Worm (Caenorhabditis elegans) whole organism, young adult: Measurements from ENCODE around the gene hrg-5.

Experiments
- B0019.2 ChIP-seq: fragments of 200-800 bp; sonication (Bioruptor generic); conservative IDR thresholded peaks from 2 replicates; pipeline ENCODE4 v1.3.6; 2022; ENCODE audit warnings: missing genetic modification reagents, missing genetic modification characterization, missing compliant biosample characterization
- D2030.7 ChIP-seq: fragments of 200-800 bp; sonication (Bioruptor generic); IDR thresholded peaks from 2 replicates; pipeline ENCODE4 v1.3.6; 2022; ENCODE audit warnings: missing genetic modification reagents, missing genetic modification characterization, missing compliant biosample characterization
- F33H1.4 ChIP-seq: fragments of 200-800 bp; sonication (Bioruptor generic); IDR thresholded peaks from 2 replicates; pipeline ENCODE4 v1.3.6; 2022; ENCODE audit warnings: missing genetic modification reagents, missing genetic modification characterization, missing compliant biosample characterization
- K12H6.12 ChIP-seq: fragments of 200-800 bp; sonication (Bioruptor generic); optimal IDR thresholded peaks from 2 replicates; lab custom pipeline; 2018; ENCODE audit warnings: mild to moderate bottlenecking, missing genetic modification characterization, missing compliant biosample characterization
- Y56A3A.18 ChIP-seq: fragments of 200-800 bp; sonication (Bioruptor generic); IDR thresholded peaks from 2 replicates; pipeline ENCODE4 v1.3.6; 2022; ENCODE audit warnings: missing genetic modification reagents, missing genetic modification characterization, missing compliant biosample characterization
- ama-1 ChIP-seq, 3 experiments: fragments of 150-350 bp in 1 of 3; sonication (generic microtip) in 2 of 3; optimal IDR thresholded peaks; 2 replicates each; lab custom pipeline; 2014 to 2018; ENCODE audit warnings: missing biosample characterization in 2 of 3, missing genetic modification characterization in 2 of 3, missing genetic modification reagents in 2 of 3
- attf-3 ChIP-seq: fragments of 200-800 bp; sonication (Bioruptor generic); conservative IDR thresholded peaks from 2 replicates; pipeline ENCODE4 v1.3.6; 2022; ENCODE audit warnings: missing genetic modification reagents, missing genetic modification characterization, missing compliant biosample characterization
- attf-6 ChIP-seq: fragments of 200-800 bp; sonication (Bioruptor generic); IDR thresholded peaks from 2 replicates; pipeline ENCODE4 v1.3.6; 2022; ENCODE audit warnings: missing genetic modification reagents, missing genetic modification characterization, missing compliant biosample characterization
- cebp-1 ChIP-seq, 2 experiments: fragments of 200-800 bp in 1 of 2; sonication (Bioruptor generic) in 1 of 2; sonication (generic microtip) in 1 of 2; IDR thresholded peaks in 1 of 2; optimal IDR thresholded peaks in 1 of 2; 2 replicates each; pipeline versions ENCODE4 v1.3.6 to Lab custom; 2017 to 2022; ENCODE audit warnings: missing compliant biosample characterization in 2 of 2, missing genetic modification characterization in 2 of 2, mild to moderate bottlenecking in 1 of 2, missing genetic modification reagents in 1 of 2, moderate library complexity in 1 of 2
- ceh-58 ChIP-seq: fragments of 200-800 bp; sonication (Bioruptor generic); IDR thresholded peaks from 2 replicates; pipeline ENCODE4 v1.3.6; 2022; ENCODE audit warnings: missing genetic modification characterization, missing compliant biosample characterization
- ceh-91 ChIP-seq: fragments of 200-800 bp; sonication (Bioruptor generic); IDR thresholded peaks from 2 replicates; pipeline ENCODE4 v1.3.6; 2022; ENCODE audit warnings: missing genetic modification reagents, missing genetic modification characterization, missing compliant biosample characterization
- die-1 ChIP-seq: sonication (generic microtip); optimal IDR thresholded peaks from 2 replicates; lab custom pipeline; 2016; ENCODE audit warnings: missing genotype, mild to moderate bottlenecking, missing genetic modification characterization, missing compliant biosample characterization
- dpff-1 ChIP-seq: sonication (generic microtip); optimal IDR thresholded peaks from 2 replicates; lab custom pipeline; 2017; ENCODE audit warnings: mild to moderate bottlenecking, missing genetic modification characterization, missing compliant biosample characterization
- efl-1 ChIP-seq: fragments of 150-350 bp; optimal IDR thresholded peaks from 2 replicates; lab custom pipeline; 2014; ENCODE audit warnings: missing biosample characterization, missing genetic modification reagents, missing genetic modification characterization
- egrh-3 ChIP-seq: fragments of 200-800 bp; sonication (Bioruptor generic); IDR thresholded peaks from 2 replicates; pipeline ENCODE4 v1.3.6; 2022; ENCODE audit warnings: missing genetic modification reagents, missing genetic modification characterization, missing compliant biosample characterization
- hmg-1.2 ChIP-seq: fragments of 200-800 bp; sonication (Bioruptor generic); IDR thresholded peaks from 2 replicates; pipeline ENCODE4 v1.3.6; 2022; ENCODE audit warnings: missing genetic modification reagents, missing genetic modification characterization, missing compliant biosample characterization
- hsf-1 ChIP-seq: fragments of 200-800 bp; sonication (Bioruptor generic); IDR thresholded peaks from 2 replicates; pipeline ENCODE4 v1.3.6; 2022; ENCODE audit warnings: missing genetic modification reagents, missing genetic modification characterization, missing compliant biosample characterization
- lag-1 ChIP-seq: fragments of 200-800 bp; sonication (Bioruptor generic); IDR thresholded peaks from 2 replicates; pipeline ENCODE4 v1.3.6; 2022; ENCODE audit warnings: missing genetic modification reagents, missing genetic modification characterization, missing compliant biosample characterization
- lin-26 ChIP-seq: fragments of 200-800 bp; sonication (Bioruptor generic); IDR thresholded peaks from 2 replicates; pipeline ENCODE4 v1.3.6; 2022; ENCODE audit warnings: missing genetic modification reagents, missing genetic modification characterization, missing compliant biosample characterization
- lsl-1 ChIP-seq: fragments of 200-800 bp; sonication (Bioruptor generic); optimal IDR thresholded peaks from 2 replicates; lab custom pipeline; 2018; ENCODE audit warnings: mild to moderate bottlenecking, missing genetic modification characterization, moderate library complexity, missing compliant biosample characterization
- lsy-27 ChIP-seq: sonication (generic microtip); optimal IDR thresholded peaks from 2 replicates; lab custom pipeline; 2017; ENCODE audit warnings: missing genetic modification characterization, mild to moderate bottlenecking, missing compliant biosample characterization, antibody characterized with exemption, missing genotype, borderline replicate concordance; ENCODE audit not compliant: insufficient read depth
- madf-6 ChIP-seq: fragments of 200-800 bp; sonication (Bioruptor generic); IDR thresholded peaks from 2 replicates; pipeline ENCODE4 v1.3.6; 2022; ENCODE audit warnings: missing genetic modification reagents, missing genetic modification characterization, missing compliant biosample characterization
- madf-8 ChIP-seq: fragments of 200-800 bp; sonication (Bioruptor generic); conservative IDR thresholded peaks from 2 replicates; pipeline ENCODE4 v1.3.6; 2022; ENCODE audit warnings: missing genetic modification reagents, missing genetic modification characterization, missing compliant biosample characterization
- pbrm-1 ChIP-seq: fragments of 200-800 bp; sonication (Bioruptor generic); IDR thresholded peaks from 2 replicates; pipeline ENCODE4 v1.3.6; 2022; ENCODE audit warnings: missing genetic modification reagents, missing genetic modification characterization, missing compliant biosample characterization
- rcor-1 ChIP-seq: fragments of 200-800 bp; sonication (Bioruptor generic); IDR thresholded peaks from 2 replicates; pipeline ENCODE4 v1.3.6; 2022; ENCODE audit warnings: missing genetic modification reagents, missing genetic modification characterization, missing compliant biosample characterization
- rpc-1 ChIP-seq, 2 experiments: fragments of 150-350 bp in 1 of 2; sonication (generic microtip) in 1 of 2; optimal IDR thresholded peaks; 2 replicates each; lab custom pipeline; 2014 to 2018; ENCODE audit warnings: missing biosample characterization in 1 of 2, missing genetic modification characterization in 1 of 2, missing genetic modification reagents in 1 of 2, missing genotype in 1 of 2
- snpc-1.1 ChIP-seq: sonication (generic microtip); optimal IDR thresholded peaks from 2 replicates; lab custom pipeline; 2017; ENCODE audit warnings: missing genetic modification characterization, mild to moderate bottlenecking, missing compliant biosample characterization, antibody characterized with exemption, moderate library complexity, missing genotype, missing genetic modification reagents; ENCODE audit not compliant: insufficient read depth
- xnd-1 ChIP-seq: sonication (generic microtip); optimal IDR thresholded peaks from 2 replicates; lab custom pipeline; 2016; ENCODE audit warnings: missing genotype, missing genetic modification reagents, missing genetic modification characterization, missing compliant biosample characterization
- zfh-2 ChIP-seq: fragments of 200-800 bp; sonication (Bioruptor generic); conservative IDR thresholded peaks from 2 replicates; pipeline ENCODE4 v1.3.6; 2022; ENCODE audit warnings: missing genetic modification reagents, missing genetic modification characterization, missing compliant biosample characterization
- ztf-26 ChIP-seq: sonication (generic microtip); optimal IDR thresholded peaks from 2 replicates; lab custom pipeline; 2017; ENCODE audit warnings: missing genetic modification characterization, missing compliant biosample characterization
- ztf-28 ChIP-seq: fragments of 200-800 bp; sonication (Bioruptor generic); IDR thresholded peaks from 2 replicates; pipeline ENCODE4 v1.3.6; 2022; ENCODE audit warnings: missing genetic modification reagents, missing genetic modification characterization, missing compliant biosample characterization

The hrg-5 gene

DNA sequence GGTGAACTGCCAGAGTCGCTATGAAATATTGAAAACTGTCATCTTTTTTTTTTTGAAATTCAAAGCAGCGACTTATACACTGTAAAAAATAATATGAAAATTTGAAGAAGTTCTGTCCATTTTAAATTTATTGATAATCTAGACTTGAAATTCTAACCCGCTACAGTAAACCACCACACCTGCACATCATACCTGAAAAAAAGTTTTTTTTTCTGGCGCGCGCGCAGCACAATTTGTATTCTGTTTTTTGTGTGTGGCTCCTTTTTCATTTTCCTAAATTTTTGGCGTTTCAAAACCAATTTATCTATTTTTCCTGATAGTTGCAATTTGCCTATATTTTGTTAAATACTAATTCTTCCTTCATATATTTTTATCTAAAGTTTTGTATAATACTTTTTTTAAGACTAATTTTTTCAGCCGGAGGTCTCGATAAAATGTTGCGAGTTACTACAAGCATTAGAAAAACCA lies 43.6 kb downstream of the hrg-5 start, which contains the start of gene cyb-2.1:
TSS of gene cyb-2.1 (plus strand) at position 418 of the 468 bp plus-strand sequence.
- TF ChIP-seq F33H1.4 (peak; percentile 71), die-1 (tag; lab: Kevin White, UChicago) (no peak), ceh-91 (GFP tag; lab: Robert Waterston, UW) (peak; percentile 69), lsl-1 (GFP tag; lab: Kevin White, UChicago) (peak; percentile 84), pbrm-1 (GFP tag; lab: Robert Waterston, UW) (no peak), hmg-1.2 (peak; percentile 18; the same call in 1 of the 2 replicates), dpff-1 (tag; lab: Kevin White, UChicago) (no peak), D2030.7 (GFP tag; lab: Robert Waterston, UW) (peak; percentile 55), madf-8 (GFP tag; lab: Robert Waterston, UW) (peak; percentile 96), hsf-1 (GFP tag; lab: Robert Waterston, UW) (0 out of 2 replicates have a peak, but pooled peaks have one; percentile 31), madf-6 (peak; percentile 98), egrh-3 (GFP tag; lab: Robert Waterston, UW) (no peak), lin-26 (GFP tag; lab: Robert Waterston, UW) (no peak), rcor-1 (GFP tag; lab: Robert Waterston, UW) (peak; percentile 43; the same call in 1 of the 2 replicates), efl-1 (peak; percentile 59), ama-1 (optimal IDR thresholded peaks at IDR 0.05; lab: Kevin White, UChicago) (no peak), ama-1 (GFP tag; optimal IDR thresholded peaks at IDR 0.05; lab: Kevin White, UChicago) (no peak), xnd-1 (tag; lab: Kevin White, UChicago) (peak; percentile 84), ztf-28 (no peak)

DNA sequence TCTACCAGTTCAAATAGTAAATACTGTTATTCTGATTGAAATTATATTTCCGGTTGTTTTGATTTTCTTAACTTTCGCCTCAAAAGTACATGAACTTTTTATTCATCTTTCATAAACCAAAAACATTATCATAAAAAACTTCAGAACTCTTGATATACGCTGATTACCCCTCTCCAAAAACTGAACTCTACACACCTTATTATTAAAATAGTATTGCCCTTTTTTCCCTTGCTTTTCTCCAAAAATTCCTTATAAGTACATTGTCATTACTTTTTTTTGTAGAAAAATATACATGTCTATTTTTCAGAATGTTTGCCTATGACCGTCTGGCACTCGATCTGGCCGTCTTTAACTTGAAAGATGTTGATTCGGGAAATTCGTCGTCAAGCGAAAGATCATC lies 47.5 kb downstream of the hrg-5 start, which contains the start of gene Y43E12A.2:
TSS of gene Y43E12A.2 (plus strand) at position 301 of the 400 bp plus-strand sequence.
- no peak for TF ChIP-seq B0019.2
- no peak for TF ChIP-seq attf-3 (GFP tag; lab: Robert Waterston, UW)
- no peak for TF ChIP-seq snpc-1.1

DNA sequence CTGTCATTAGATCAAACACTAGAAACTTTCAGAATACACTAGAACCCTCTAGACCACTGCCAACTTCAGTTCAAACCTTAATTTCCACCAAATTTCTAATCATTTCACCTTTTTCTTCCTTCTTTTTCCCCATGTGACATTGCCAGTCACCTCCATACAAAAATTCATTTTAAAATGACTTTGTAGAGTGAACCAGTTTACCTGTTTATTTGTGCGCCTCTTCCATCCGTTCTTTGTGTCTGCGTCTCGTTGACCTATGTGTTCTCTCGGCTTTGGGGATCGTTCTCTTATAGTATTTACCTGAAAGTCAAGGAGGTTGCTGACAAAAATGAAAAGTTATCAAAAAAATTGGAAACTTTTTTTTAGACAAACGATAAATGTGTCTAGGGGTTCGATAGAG lies 48.6 kb downstream of the hrg-5 start:
- TF ChIP-seq lag-1 (GFP tag; lab: Robert Waterston, UW) = no peak
- TF ChIP-seq hsf-1 (GFP tag; lab: Robert Waterston, UW) = peak; percentile 83
- peak; percentile 46; the same call in 1 of the 2 replicates for TF ChIP-seq hmg-1.2
- TF ChIP-seq ceh-58 = no peak
- TF ChIP-seq rpc-1 (optimal IDR thresholded peaks at IDR 0.05; lab: Kevin White, UChicago) = peak; percentile 24
- no peak for TF ChIP-seq rpc-1 (tag; optimal IDR thresholded peaks at IDR 0.05; lab: Kevin White, UChicago)
- no peak for TF ChIP-seq attf-6

DNA sequence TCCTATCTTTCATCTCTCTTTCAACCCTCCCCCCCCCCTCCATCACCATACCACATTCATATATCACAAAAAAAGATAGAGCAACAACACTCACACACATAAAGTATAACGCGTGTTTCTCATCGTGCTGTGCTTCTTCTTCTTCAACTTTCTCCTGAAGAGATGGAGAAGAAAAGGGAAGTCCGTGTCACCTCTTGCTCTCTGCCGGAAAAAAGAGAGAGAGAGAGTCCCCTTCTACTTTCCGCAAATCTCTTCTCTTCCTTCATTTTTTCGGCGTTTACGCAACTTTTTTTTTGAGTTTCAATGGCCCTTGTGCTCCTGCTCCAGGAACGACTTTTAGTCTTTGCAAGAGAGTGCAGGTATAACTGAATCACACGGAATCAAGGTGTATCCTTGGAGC lies 49.5 kb downstream of the hrg-5 start:
- TF ChIP-seq zfh-2 (GFP tag; lab: Robert Waterston, UW) (0 out of 2 replicates have a peak, but pooled peaks have one; percentile 12), K12H6.12 (tag; lab: Kevin White, UChicago) (peak; percentile 1), cebp-1 (GFP tag; IDR thresholded peaks at IDR 0.05; lab: Robert Waterston, UW) (no peak), cebp-1 (tag; optimal IDR thresholded peaks at IDR 0.05; lab: Kevin White, UChicago) (peak; percentile 19), egrh-3 (GFP tag; lab: Robert Waterston, UW) (no peak)
- TF ChIP-seq, all 124 proteins: peak for 3

DNA sequence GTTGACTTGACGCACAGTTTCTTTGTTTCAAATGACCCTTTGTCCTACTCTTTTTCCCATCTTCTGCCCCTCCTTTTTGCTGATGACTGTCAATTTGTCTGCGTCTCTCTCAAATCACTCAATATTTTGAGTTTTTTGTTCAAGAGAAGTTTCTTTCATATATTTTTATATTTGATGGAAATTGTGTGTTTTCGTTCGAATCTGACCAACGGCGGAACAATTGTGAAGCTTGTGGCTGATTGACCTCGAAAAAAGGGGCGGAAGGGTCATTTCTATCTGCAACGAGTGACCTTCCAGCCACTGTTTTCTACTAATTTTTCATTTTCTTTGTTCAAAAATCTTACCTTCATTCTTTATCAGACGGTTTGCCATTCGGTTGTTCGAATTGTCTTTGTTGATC lies 50.6 kb downstream of the hrg-5 start:
- TF ChIP-seq ztf-26 (tag; lab: Kevin White, UChicago) (no peak), Y56A3A.18 (no peak), lsy-27 (no peak), egrh-3 (GFP tag; lab: Robert Waterston, UW) (no peak), hmg-1.2 (0 out of 2 replicates have a peak, but pooled peaks have one; percentile 9)
- TF ChIP-seq, all 124 proteins: peak for 1
